Fruit fly (Drosophila melanogaster): ENCODE measurements around the gene ntc.

DNA sequence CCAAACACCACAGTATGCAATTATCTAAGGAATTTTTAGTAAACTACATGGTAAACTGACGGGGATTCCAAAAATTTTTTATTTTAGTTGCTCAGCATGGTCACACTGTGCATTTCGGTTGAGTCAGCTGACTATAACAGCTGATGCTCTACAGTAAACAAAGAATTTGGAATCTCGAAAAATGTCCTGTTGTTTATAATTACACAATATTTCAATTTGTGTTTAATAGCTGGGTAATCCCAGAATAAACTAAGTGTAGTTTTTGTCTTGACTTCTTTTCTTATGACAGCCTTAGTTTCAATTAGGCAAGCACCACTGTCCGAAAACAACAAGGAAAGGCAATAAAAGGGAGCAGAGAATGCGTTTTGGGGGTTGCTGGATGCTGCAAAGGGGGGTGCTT is 20.6 kb downstream of the ntc start:
- TF ChIP-seq N (GFP tag; optimal IDR thresholded peaks at IDR 0.05): no peak
- TF ChIP-seq psq (GFP tag; optimal IDR thresholded peaks at IDR 0.05): no peak

All from whole organism, wandering third instar larva.